Worm (Caenorhabditis elegans): ENCODE data around the gene rhgf-1.

rhgf-1 gene

DNA sequence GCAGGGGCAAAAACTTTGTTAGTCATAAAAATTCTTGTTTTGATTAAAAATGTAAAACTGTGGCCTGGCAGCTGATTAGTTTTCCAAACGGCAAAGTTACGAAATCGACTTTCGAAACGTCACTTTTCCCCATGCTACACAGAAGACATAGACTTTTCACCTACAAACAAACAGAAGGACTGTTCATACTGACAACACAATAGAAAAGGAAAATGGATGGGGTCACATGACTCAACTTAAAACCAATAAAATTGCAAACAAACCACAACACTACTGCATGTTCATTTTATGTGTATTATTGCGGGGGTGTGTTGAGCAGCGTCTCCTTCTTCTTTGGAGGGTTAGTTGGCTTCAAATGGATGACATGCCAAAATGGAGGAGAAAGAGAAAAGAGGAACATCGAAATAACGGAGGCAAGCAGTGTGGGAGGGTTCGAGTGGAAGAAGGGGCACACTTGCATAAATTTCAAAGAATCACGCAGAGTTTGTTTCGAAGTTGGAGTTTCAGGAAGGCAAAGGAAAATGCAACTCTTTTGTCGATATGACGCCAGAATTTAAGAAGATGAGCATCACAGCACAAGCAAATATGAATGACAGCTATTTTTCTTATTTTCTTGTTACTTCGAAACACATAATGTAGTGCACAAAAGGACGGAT lies 33.5 kb downstream of the rhgf-1 start (continued):
- no peak for TF ChIP-seq sptf-2 (GFP tag; optimal IDR thresholded peaks at IDR 0.05)

DNA sequence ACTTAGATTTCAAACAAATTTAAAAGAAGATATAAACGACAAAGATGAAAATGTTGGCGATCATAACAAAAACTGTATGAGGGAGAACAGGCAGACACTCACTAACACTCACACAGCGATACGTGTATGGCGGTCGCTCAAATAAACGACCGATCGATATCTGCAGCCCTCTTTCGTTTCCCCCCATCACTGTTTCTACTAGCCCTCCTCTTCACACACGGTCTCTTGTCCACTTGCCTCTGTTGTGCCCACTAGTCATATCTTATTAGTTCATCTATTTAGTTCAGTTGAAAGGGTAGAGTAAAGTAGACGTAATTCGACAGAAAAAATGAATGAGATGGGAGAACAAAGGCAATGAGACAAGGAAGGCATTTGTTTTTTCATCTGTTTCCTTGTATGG lies 34.1 kb downstream of the rhgf-1 start:
- TF ChIP-seq lin-40 (tag; optimal IDR thresholded peaks at IDR 0.05): peak; percentile 48
- TF ChIP-seq snpc-1.3 (tag; optimal IDR thresholded peaks at IDR 0.05; ENCODE audit: insufficient read depth): no peak
- TF ChIP-seq ceh-27 (GFP tag; optimal IDR thresholded peaks at IDR 0.05): peak; percentile 58
- TF ChIP-seq hmg-1.2 (GFP tag; IDR thresholded peaks at IDR 0.05): peak; percentile 26; the same call in 1 of the 2 replicates
- peak; percentile 3 for TF ChIP-seq ama-1 (optimal IDR thresholded peaks at IDR 0.05)
- no peak for TF ChIP-seq ama-1 (GFP tag; optimal IDR thresholded peaks at IDR 0.05)
- no peak for TF ChIP-seq C17E4.6 (GFP tag; IDR thresholded peaks at IDR 0.05)
- TF ChIP-seq ZK185.1 (tag; optimal IDR thresholded peaks at IDR 0.05; ENCODE audit: poor library complexity, severe bottlenecking): peak; percentile 4

DNA sequence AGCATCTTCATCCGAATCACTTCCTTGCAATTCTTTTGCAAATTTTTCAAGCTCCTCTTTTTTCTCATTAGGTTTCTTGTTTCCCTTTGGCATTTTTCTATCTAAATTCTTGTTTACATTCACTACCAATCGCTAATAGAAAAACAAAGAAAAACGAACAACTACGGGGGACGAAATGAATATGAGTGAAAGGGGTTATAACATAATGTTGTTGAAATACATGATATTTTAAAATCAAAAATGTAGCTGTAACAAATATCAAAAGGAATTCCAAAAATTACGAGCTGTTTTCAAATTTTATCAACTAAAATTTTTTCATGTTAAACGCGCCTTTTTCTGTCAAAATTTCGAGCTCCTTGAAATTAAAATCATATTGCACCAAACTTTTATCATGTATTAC lies 34.7 kb downstream of the rhgf-1 start, which contains the start of gene F13E6.1:
TSS of gene F13E6.1 (minus strand) at position 101 of the 400 bp plus-strand sequence.
- TF ChIP-seq nfya-2 (GFP tag; IDR thresholded peaks at IDR 0.05) (no peak), him-1 (tag; optimal IDR thresholded peaks at IDR 0.05) (no peak), bed-2 (GFP tag; IDR thresholded peaks at IDR 0.05) (no peak), lag-1 (GFP tag; IDR thresholded peaks at IDR 0.05) (no peak), unc-62 (GFP tag; optimal IDR thresholded peaks at IDR 0.05) (no peak), gei-17 (GFP tag; optimal IDR thresholded peaks at IDR 0.05) (no peak), snpc-4 (GFP tag; optimal IDR thresholded peaks at IDR 0.05) (no peak), snpc-4 (tag; optimal IDR thresholded peaks at IDR 0.05) (no peak), ztf-28 (GFP tag; IDR thresholded peaks at IDR 0.05) (no peak), T07F8.4 (tag; optimal IDR thresholded peaks at IDR 0.05) (no peak), somi-1 (GFP tag; optimal IDR thresholded peaks at IDR 0.05) (no peak), ceh-91 (GFP tag; IDR thresholded peaks at IDR 0.05) (no peak), ets-4 (GFP tag; optimal IDR thresholded peaks at IDR 0.05) (no peak), K11D2.4 (GFP tag; IDR thresholded peaks at IDR 0.05) (no peak), die-1 (tag; optimal IDR thresholded peaks at IDR 0.05) (no peak), B0336.3 (GFP tag; IDR thresholded peaks at IDR 0.05) (no peak), lsl-1 (GFP tag; optimal IDR thresholded peaks at IDR 0.05) (no peak), fkh-3 (tag; optimal IDR thresholded peaks at IDR 0.05) (no peak)

DNA sequence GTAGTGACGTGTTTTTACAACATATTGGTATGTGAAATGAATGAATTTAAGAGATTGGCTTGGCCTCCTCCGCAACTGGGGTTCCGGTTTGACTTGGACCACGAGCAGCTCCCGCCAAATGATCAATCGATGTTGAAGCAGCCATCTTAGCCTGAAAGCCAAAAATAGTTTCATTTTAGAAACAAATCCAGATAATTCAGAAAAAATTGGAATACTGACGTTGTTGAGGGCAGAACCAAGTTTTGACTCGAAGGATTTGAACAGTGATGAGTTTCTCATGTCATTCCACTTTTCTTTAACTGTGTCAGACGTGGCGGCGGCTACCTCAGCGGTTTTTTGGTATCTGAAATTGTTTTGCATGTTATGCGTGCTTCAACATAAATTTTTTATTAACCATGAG lies 35.7 kb downstream of the rhgf-1 start:
- no peak for TF ChIP-seq sptf-2 (GFP tag; optimal IDR thresholded peaks at IDR 0.05)
- TF ChIP-seq ets-4 (GFP tag; optimal IDR thresholded peaks at IDR 0.05): no peak
- 0 out of 2 replicates have a peak, but pooled peaks have one; percentile 15 for TF ChIP-seq nfyb-1 (GFP tag; IDR thresholded peaks at IDR 0.05)

DNA sequence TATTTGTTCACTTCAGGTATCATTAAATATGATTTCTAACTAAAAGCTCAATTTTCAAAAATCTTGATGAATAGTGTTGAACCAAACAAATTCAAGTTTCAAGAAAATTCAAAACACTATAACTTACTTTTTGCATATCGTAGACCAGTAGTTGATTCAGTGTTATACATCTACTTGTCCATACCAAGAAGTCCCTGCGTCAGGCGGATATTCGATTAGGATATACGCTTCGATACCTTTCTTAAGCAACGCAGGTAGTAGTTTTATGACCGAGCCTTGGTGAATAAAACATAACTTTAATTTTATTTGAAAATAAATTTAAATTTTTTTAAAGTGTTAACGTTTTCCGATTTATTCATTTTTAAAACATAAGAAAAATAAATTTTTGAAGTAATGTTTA lies 36.3 kb downstream of the rhgf-1 start:
- 0 out of 2 replicates have a peak, but pooled peaks have one; percentile 35 for TF ChIP-seq nfyb-1 (GFP tag; IDR thresholded peaks at IDR 0.05)
- TF ChIP-seq aptf-2 (GFP tag; conservative IDR thresholded peaks at IDR 0.05): no peak

DNA sequence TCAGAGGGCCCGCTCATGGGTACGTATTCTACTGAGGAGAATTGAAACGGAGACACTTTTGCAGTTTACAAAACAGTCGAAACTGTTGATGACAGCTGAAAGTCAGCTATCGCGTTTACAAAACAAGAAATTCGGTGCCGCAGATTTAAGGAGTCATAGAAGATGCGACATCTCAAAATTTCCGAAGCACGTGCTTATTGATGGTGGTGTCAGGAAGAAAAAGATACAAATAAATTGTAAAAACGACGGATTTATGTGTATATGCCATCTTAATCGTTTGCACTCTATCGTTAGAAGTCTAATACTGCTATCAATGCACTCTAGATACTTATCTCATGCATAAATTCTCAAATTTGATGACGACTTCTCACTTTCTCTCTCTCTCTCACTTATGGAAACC lies 37.5 kb downstream of the rhgf-1 start, which contains the start of gene F13E6.2:
TSS of gene F13E6.2 (minus strand) at position 101 of the 400 bp plus-strand sequence.
- no peak for TF ChIP-seq Y67H2A.10 (GFP tag; conservative IDR thresholded peaks at IDR 0.05)
- no peak for TF ChIP-seq nhr-80 (tag; optimal IDR thresholded peaks at IDR 0.05)
- no peak for TF ChIP-seq lin-54 (GFP tag; optimal IDR thresholded peaks at IDR 0.05)
- TF ChIP-seq snpc-1.1 (tag; optimal IDR thresholded peaks at IDR 0.05; ENCODE audit: insufficient read depth): no peak
- no peak for TF ChIP-seq nfya-2 (GFP tag; IDR thresholded peaks at IDR 0.05)
- no peak for TF ChIP-seq attf-6 (GFP tag; IDR thresholded peaks at IDR 0.05)
- no peak for TF ChIP-seq bed-2 (GFP tag; IDR thresholded peaks at IDR 0.05)
- TF ChIP-seq pha-4 (tag; optimal IDR thresholded peaks at IDR 0.05): no peak
- TF ChIP-seq F57A8.1 (GFP tag; optimal IDR thresholded peaks at IDR 0.05): no peak
- no peak for TF ChIP-seq T26A5.8 (tag; optimal IDR thresholded peaks at IDR 0.05)
- no peak for TF ChIP-seq madf-6 (GFP tag; IDR thresholded peaks at IDR 0.05)
- no peak for TF ChIP-seq repo-1 (tag; optimal IDR thresholded peaks at IDR 0.05)
- TF ChIP-seq nhr-179 (tag; optimal IDR thresholded peaks at IDR 0.05): no peak
- TF ChIP-seq hmg-20 (GFP tag; IDR thresholded peaks at IDR 0.05): no peak
